Worm (Caenorhabditis elegans) whole organism, early embryonic: Measurements from ENCODE around the gene dhhc-4.

ENCODE experiments used
- B0310.2 ChIP-seq: sonication (generic microtip); optimal IDR thresholded peaks from 2 replicates; lab custom pipeline; 2016; ENCODE audit warnings: mild to moderate bottlenecking, missing genetic modification characterization, missing compliant biosample characterization
- F13C5.2 ChIP-seq: sonication (generic microtip); optimal IDR thresholded peaks from 2 replicates; lab custom pipeline; 2017; ENCODE audit warnings: mild to moderate bottlenecking, missing genetic modification characterization, inconsistent platforms, missing compliant biosample characterization
- aly-1 ChIP-seq: sonication (generic microtip); optimal IDR thresholded peaks from 2 replicates; lab custom pipeline; 2016; ENCODE audit warnings: missing genetic modification characterization, missing compliant biosample characterization
- ama-1 ChIP-seq: fragments of 150-350 bp; optimal IDR thresholded peaks from 2 replicates; lab custom pipeline; 2014
- ceh-13 ChIP-seq: fragments of 200-800 bp; sonication (Bioruptor generic); optimal IDR thresholded peaks from 2 replicates; lab custom pipeline; 2018; ENCODE audit warnings: mild to moderate bottlenecking, missing genetic modification characterization, missing compliant biosample characterization
- ceh-36 ChIP-seq: sonication (generic microtip); optimal IDR thresholded peaks from 2 replicates; lab custom pipeline; 2016; ENCODE audit warnings: missing genetic modification characterization, inconsistent platforms, missing compliant biosample characterization
- ets-7 ChIP-seq: sonication (generic microtip); optimal IDR thresholded peaks from 2 replicates; lab custom pipeline; 2016; ENCODE audit warnings: missing genotype, missing genetic modification characterization, missing compliant biosample characterization
- flt-1 ChIP-seq: fragments of 200-800 bp; sonication (Bioruptor generic); IDR thresholded peaks from 2 replicates; pipeline ENCODE4 v1.3.6; 2022; ENCODE audit warnings: missing genetic modification characterization, missing compliant biosample characterization
- hmbx-1 ChIP-seq: sonication (generic microtip); optimal IDR thresholded peaks from 2 replicates; lab custom pipeline; 2016; ENCODE audit warnings: mild to moderate bottlenecking, missing genetic modification characterization, missing compliant biosample characterization
- hmg-4 ChIP-seq: fragments of 200-800 bp; sonication (Bioruptor generic); optimal IDR thresholded peaks from 2 replicates; lab custom pipeline; 2018; ENCODE audit warnings: mild to moderate bottlenecking, missing genetic modification characterization, missing compliant biosample characterization
- hnd-1 ChIP-seq: sonication (generic microtip); optimal IDR thresholded peaks from 2 replicates; lab custom pipeline; 2016; ENCODE audit warnings: missing genetic modification characterization, missing compliant biosample characterization
- pes-1 ChIP-seq: fragments of 200-800 bp; sonication (Bioruptor generic); IDR thresholded peaks from 2 replicates; pipeline ENCODE4 v1.3.6; 2022; ENCODE audit warnings: missing genetic modification reagents, missing genetic modification characterization, missing compliant biosample characterization
- scrt-1 ChIP-seq: fragments of 200-800 bp; sonication (Bioruptor generic); IDR thresholded peaks from 2 replicates; pipeline ENCODE4 v1.3.6; 2022; ENCODE audit warnings: missing genetic modification characterization, missing compliant biosample characterization
- sea-1 ChIP-seq: fragments of 200-800 bp; sonication (Bioruptor generic); conservative IDR thresholded peaks from 2 replicates; pipeline ENCODE4 v1.3.6; 2022; ENCODE audit warnings: missing genetic modification characterization, missing compliant biosample characterization
- tbx-11 ChIP-seq: fragments of 200-800 bp; sonication (Bioruptor generic); IDR thresholded peaks from 2 replicates; pipeline ENCODE4 v1.3.6; 2022; ENCODE audit warnings: missing genetic modification characterization, missing compliant biosample characterization
- tbx-37 ChIP-seq: fragments of 200-800 bp; sonication (Bioruptor generic); conservative IDR thresholded peaks from 2 replicates; pipeline ENCODE4 v1.3.6; 2022; ENCODE audit warnings: missing genetic modification reagents, missing genetic modification characterization, missing compliant biosample characterization
- tra-4 ChIP-seq: sonication (generic microtip); optimal IDR thresholded peaks from 2 replicates; lab custom pipeline; 2017; ENCODE audit warnings: missing genetic modification characterization, missing compliant biosample characterization

dhhc-4 gene

DNA sequence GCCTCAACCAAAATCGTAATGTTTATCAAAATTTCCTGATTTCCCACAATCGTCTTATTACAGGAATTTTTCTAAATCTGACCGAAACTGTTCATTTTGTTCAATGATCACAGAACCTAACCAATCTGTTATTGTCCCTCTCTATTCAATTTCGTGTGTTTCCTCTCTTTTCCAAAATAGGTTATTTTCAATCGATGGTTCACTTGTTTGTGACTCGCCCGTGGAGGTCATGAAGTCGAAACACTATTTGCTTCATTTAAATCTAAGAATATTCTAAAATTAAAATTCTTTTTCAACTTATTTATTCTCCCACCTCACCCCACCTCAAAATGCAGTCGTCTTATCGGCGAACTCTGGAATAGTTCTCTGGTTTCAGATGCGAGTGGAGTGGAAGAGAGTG is 16.7 kb downstream of the dhhc-4 start:
- TF ChIP-seq ceh-13 (GFP tag; lab: Kevin White, UChicago) (no peak), ama-1 (lab: Kevin White, UChicago) (no peak), F13C5.2 (tag; lab: Kevin White, UChicago) (no peak), ets-7 (no peak), pes-1 (GFP tag; lab: Robert Waterston, UW) (no peak), tra-4 (tag; lab: Kevin White, UChicago) (no peak), tbx-11 (GFP tag; lab: Robert Waterston, UW) (no peak)

DNA sequence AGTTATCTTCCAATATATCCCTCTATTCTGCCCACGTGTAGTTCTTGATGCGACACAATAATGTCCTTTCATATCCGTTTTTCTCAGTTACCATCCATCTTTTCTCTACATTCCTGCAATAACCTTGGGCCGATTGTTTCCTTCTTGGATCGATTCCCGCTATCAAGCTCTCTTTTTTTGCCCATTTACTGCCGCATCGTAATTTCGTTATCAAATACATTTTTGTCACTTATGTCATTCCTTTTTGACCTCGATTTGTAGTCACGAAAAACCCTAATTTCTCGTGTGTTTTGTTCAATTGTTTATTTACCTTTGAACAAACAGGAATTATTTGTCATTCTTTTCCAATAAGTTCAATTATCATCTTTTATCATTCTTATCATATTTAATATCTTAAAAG is 17.6 kb downstream of the dhhc-4 start:
- TF ChIP-seq ama-1 (lab: Kevin White, UChicago) (no peak), ets-7 (no peak), F13C5.2 (tag; lab: Kevin White, UChicago) (no peak), tra-4 (tag; lab: Kevin White, UChicago) (no peak), hmbx-1 (tag; lab: Kevin White, UChicago) (no peak), tbx-37 (no peak), flt-1 (GFP tag; lab: Robert Waterston, UW) (no peak), aly-1 (tag; lab: Kevin White, UChicago) (no peak)

DNA sequence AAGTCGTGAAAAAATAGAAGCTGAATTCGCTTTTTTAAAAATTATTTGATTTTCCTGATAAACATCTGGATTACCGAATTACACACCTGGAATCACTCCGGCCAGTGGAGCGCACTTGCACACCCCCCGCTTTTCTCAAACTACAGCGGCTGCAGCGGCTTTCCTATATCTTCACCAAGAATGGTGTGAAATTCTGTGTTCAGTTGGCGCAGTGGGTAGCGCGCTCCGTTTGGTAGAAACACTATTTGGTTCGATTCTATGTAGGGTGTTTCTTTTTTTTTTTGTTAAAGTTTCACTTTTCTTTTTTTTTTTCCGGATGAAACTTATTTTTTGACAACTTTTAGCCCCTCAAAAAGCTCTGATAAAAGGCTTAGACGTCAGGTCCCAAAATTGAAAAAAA is 18.5 kb downstream of the dhhc-4 start:
- TF ChIP-seq flt-1 (GFP tag; lab: Robert Waterston, UW): peak; percentile 71; the same call in 1 of the 2 replicates
- TF ChIP-seq scrt-1: peak; percentile 73
- TF ChIP-seq tbx-37: peak; percentile 73
- peak; percentile 80 for TF ChIP-seq pes-1 (GFP tag; lab: Robert Waterston, UW)
- TF ChIP-seq tbx-11 (GFP tag; lab: Robert Waterston, UW): peak; percentile 74; the same call in 1 of the 2 replicates

DNA sequence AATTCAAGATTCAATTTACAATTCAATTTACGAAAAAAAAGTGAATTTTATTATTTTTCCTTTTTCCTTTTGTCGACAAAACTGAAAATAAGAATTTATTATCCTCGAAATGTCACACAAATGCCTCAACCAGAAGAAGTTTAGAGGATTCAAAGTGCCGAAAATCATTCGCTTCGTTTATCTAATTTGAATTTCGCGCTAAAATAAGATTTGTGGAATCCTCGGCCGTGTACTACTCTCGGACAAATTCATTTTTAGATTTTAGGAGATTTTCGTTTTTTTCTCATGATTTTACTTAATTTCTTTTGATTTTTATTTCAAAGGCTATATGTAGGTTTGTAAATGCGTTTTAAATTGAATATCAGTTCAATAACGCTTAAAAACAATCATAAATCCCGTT is 19.0 kb downstream of the dhhc-4 start:
- no peak for TF ChIP-seq ceh-13 (GFP tag; lab: Kevin White, UChicago)
- TF ChIP-seq pes-1 (GFP tag; lab: Robert Waterston, UW): no peak
- TF ChIP-seq scrt-1: no peak
- no peak for TF ChIP-seq hnd-1 (tag; lab: Kevin White, UChicago)
- TF ChIP-seq flt-1 (GFP tag; lab: Robert Waterston, UW): no peak
- no peak for TF ChIP-seq tbx-11 (GFP tag; lab: Robert Waterston, UW)
- no peak for TF ChIP-seq hmbx-1 (tag; lab: Kevin White, UChicago)
- TF ChIP-seq ama-1 (lab: Kevin White, UChicago): no peak
- TF ChIP-seq sea-1 (GFP tag; lab: Robert Waterston, UW): no peak
- TF ChIP-seq tbx-37: no peak
- no peak for TF ChIP-seq aly-1 (tag; lab: Kevin White, UChicago)
- TF ChIP-seq ets-7: no peak
- no peak for TF ChIP-seq F13C5.2 (tag; lab: Kevin White, UChicago)
- TF ChIP-seq tra-4 (tag; lab: Kevin White, UChicago): no peak
- TF ChIP-seq hmg-4: no peak
- no peak for TF ChIP-seq B0310.2 (tag; lab: Kevin White, UChicago)
- TF ChIP-seq ceh-36 (tag; lab: Kevin White, UChicago): no peak

DNA sequence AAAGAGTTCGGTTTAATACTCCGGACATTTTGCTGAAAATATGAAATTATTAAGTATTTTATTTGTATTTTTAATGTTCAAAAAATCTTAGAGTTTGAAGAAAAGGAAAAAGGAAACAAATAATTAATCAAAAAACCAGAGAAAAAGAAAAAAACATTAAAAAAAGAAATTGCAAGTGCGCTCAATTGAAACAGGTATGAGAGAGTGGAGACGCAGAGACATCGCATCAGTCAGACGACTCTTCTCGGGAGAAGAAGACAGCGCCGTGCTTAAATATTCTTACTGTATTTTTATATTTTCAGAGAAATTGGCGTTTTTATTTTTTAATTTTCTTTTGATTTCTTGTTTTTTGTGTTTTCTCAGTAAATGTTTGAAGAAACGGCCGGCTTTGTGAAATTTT is 19.5 kb downstream of the dhhc-4 start, which contains the start of gene mrpl-36:
TSS of gene mrpl-36 (minus strand) at position 34 of the 400 bp plus-strand sequence.
- TF ChIP-seq sea-1 (GFP tag; lab: Robert Waterston, UW) (no peak), ets-7 (no peak), aly-1 (tag; lab: Kevin White, UChicago) (no peak)

DNA sequence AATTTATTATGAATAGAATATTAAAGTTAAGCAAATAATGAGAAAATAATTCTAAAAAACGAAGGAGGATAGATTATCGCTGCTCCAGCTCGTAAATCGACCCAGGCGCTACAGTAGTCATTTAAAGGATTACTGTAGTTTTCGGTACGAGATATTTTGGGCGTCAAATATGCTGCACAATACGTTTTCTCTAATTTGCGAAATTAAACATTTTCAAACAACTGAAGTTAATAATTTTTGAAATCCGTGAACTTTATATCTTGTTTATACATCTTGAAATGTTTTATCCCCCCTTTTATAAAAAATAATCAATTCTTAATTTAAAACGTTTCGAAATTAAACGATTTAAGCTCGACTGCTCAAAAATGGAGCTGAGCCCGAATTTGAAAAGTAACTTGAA is 21.5 kb downstream of the dhhc-4 start, which contains the start of gene K11H3.2:
TSS of gene K11H3.2 (plus strand) at position 301 of the 400 bp plus-strand sequence.
- TF ChIP-seq B0310.2 (tag; lab: Kevin White, UChicago) (no peak), ets-7 (no peak), hnd-1 (tag; lab: Kevin White, UChicago) (no peak), tbx-37 (no peak), scrt-1 (no peak), tra-4 (tag; lab: Kevin White, UChicago) (no peak), pes-1 (GFP tag; lab: Robert Waterston, UW) (no peak), tbx-11 (GFP tag; lab: Robert Waterston, UW) (no peak), F13C5.2 (tag; lab: Kevin White, UChicago) (no peak), hmbx-1 (tag; lab: Kevin White, UChicago) (no peak), hmg-4 (no peak), ceh-13 (GFP tag; lab: Kevin White, UChicago) (no peak), aly-1 (tag; lab: Kevin White, UChicago) (no peak), sea-1 (GFP tag; lab: Robert Waterston, UW) (no peak), ceh-36 (tag; lab: Kevin White, UChicago) (no peak), ama-1 (lab: Kevin White, UChicago) (no peak), flt-1 (GFP tag; lab: Robert Waterston, UW) (no peak)

DNA sequence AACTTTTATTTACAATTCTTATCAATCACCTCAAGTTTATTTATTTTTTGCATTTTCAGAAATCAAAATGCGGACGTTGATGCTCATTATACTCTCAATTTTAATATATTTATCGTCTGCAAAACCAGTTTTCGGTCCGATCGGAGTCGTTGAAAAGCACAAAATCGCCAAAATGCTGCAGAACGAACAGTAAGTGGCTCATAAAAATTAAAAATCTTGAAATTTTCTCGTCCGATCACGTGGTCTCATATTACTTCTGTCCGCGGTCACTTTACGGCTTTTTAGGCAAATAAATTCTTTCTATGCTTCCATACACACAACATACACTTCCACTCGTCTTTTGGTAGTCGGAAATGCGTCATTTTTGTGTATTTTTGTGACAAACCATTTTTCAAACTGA is 23.9 kb downstream of the dhhc-4 start, which contains the start of gene K11H3.5:
TSS of gene K11H3.5 (plus strand) at position 54 of the 400 bp plus-strand sequence.
- TF ChIP-seq ceh-13 (GFP tag; lab: Kevin White, UChicago) (no peak), ets-7 (no peak), aly-1 (tag; lab: Kevin White, UChicago) (no peak), hmg-4 (no peak), pes-1 (GFP tag; lab: Robert Waterston, UW) (no peak), hnd-1 (tag; lab: Kevin White, UChicago) (no peak)

DNA sequence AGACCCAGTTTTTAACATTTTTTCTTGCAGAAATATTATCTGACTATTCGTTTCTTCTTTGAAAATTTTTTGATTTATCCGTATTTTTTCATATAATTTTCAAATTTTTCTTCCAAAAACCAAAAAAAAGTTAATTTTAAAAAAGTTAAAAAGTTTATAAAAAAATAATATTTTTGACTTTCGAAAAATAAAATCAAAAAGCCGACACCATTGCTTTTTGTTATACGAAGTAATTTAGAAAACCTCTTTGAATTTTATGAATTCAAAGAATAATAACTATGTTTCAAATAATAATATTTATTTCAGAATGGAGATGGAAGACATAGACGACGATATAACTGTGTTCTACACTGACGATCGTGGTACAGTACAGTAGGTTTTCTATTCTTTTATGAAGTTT is 32.7 kb downstream of the dhhc-4 start, which contains the start of gene K11H3.8:
TSS of gene K11H3.8 (plus strand) at position 301 of the 400 bp plus-strand sequence.
- TF ChIP-seq sea-1 (GFP tag; lab: Robert Waterston, UW): no peak
- TF ChIP-seq ceh-13 (GFP tag; lab: Kevin White, UChicago): no peak
- no peak for TF ChIP-seq tbx-11 (GFP tag; lab: Robert Waterston, UW)
- no peak for TF ChIP-seq tra-4 (tag; lab: Kevin White, UChicago)
